Fruit fly (Drosophila melanogaster) whole organism, embryonic: ENCODE data around the gene Dus3.

Experiments used
- BEAF-32 ChIP-seq: fragments of 200-800 bp; sonication (Bioruptor generic); optimal IDR thresholded peaks from 3 replicates; lab custom pipeline; 2017; ENCODE audit warnings: missing biosample characterization, missing genetic modification characterization, mild to moderate bottlenecking, moderate library complexity, missing genetic modification reagents
- Bgb ChIP-seq: fragments of 200-800 bp; sonication (Bioruptor generic); IDR thresholded peaks from 2 replicates; pipeline ENCODE4 v1.3.6; 2022; ENCODE audit warnings: missing biosample characterization, missing genetic modification characterization; ENCODE audit not compliant: partially characterized antibody
- CG11085 ChIP-seq: fragments of 200-800 bp; sonication (Bioruptor generic); IDR thresholded peaks from 2 replicates; pipeline ENCODE4 v1.3.6; 2022; ENCODE audit warnings: missing biosample characterization, missing genetic modification characterization
- CG13287 ChIP-seq: fragments of 200-800 bp; sonication (Bioruptor generic); IDR thresholded peaks from 2 replicates; pipeline ENCODE4 v1.3.6; 2022; ENCODE audit warnings: missing biosample characterization, missing genetic modification characterization; ENCODE audit not compliant: partially characterized antibody
- CG13624 ChIP-seq: fragments of 200-800 bp; sonication (Bioruptor generic); optimal IDR thresholded peaks from 2 replicates; lab custom pipeline; 2016; ENCODE audit warnings: missing biosample characterization, missing genetic modification characterization
- CG15479 ChIP-seq: fragments of 200-800 bp; sonication (Bioruptor generic); optimal IDR thresholded peaks from 3 replicates; lab custom pipeline; 2019; ENCODE audit warnings: missing biosample characterization, mild to moderate bottlenecking, missing genetic modification characterization, moderate library complexity
- CG17186 ChIP-seq: fragments of 200-800 bp; sonication (Bioruptor generic); optimal IDR thresholded peaks from 3 replicates; lab custom pipeline; 2017; ENCODE audit warnings: missing biosample characterization, missing genetic modification reagents, missing genetic modification characterization
- CG17912 ChIP-seq: fragments of 200-800 bp; sonication (Bioruptor generic); optimal IDR thresholded peaks from 2 replicates; lab custom pipeline; 2018; ENCODE audit warnings: missing biosample characterization, mild to moderate bottlenecking, missing genetic modification characterization
- CG2120 ChIP-seq: fragments of 200-800 bp; sonication (Bioruptor generic); optimal IDR thresholded peaks from 3 replicates; lab custom pipeline; 2016; ENCODE audit warnings: missing biosample characterization, missing genetic modification characterization
- CG31224 ChIP-seq: fragments of 200-800 bp; sonication (Bioruptor generic); IDR thresholded peaks from 2 replicates; pipeline ENCODE4 v1.3.6; 2022; ENCODE audit warnings: missing biosample characterization, missing genetic modification characterization
- CG31388 ChIP-seq: fragments of 200-800 bp; sonication (Bioruptor generic); optimal IDR thresholded peaks from 2 replicates; lab custom pipeline; 2016; ENCODE audit warnings: missing biosample characterization, missing genetic modification characterization
- CG34224 ChIP-seq: fragments of 200-800 bp; sonication (Bioruptor generic); IDR thresholded peaks from 3 replicates; pipeline ENCODE4 v1.3.6; 2022; ENCODE audit warnings: missing biosample characterization, missing genetic modification characterization; ENCODE audit not compliant: partially characterized antibody
- CG3995 ChIP-seq: fragments of 200-800 bp; sonication (Bioruptor generic); optimal IDR thresholded peaks from 3 replicates; lab custom pipeline; 2016; ENCODE audit warnings: missing biosample characterization, missing genetic modification characterization
- CG4617 ChIP-seq: fragments of 200-800 bp; sonication (Bioruptor generic); optimal IDR thresholded peaks from 3 replicates; lab custom pipeline; 2016; ENCODE audit warnings: missing biosample characterization, missing genetic modification characterization, borderline replicate concordance
- CG5180 ChIP-seq: fragments of 200-800 bp; sonication (Bioruptor generic); optimal IDR thresholded peaks from 3 replicates; lab custom pipeline; 2017; ENCODE audit warnings: missing biosample characterization, missing genetic modification characterization, mild to moderate bottlenecking, moderate library complexity, missing genetic modification reagents
- CG5245 ChIP-seq: fragments of 200-800 bp; sonication (Bioruptor generic); optimal IDR thresholded peaks from 3 replicates; lab custom pipeline; 2016; ENCODE audit warnings: missing biosample characterization, missing genetic modification characterization
- CG6791 ChIP-seq: fragments of 200-800 bp; sonication (Bioruptor generic); IDR thresholded peaks from 3 replicates; pipeline ENCODE4 v1.3.6; 2022; ENCODE audit warnings: missing biosample characterization, missing genetic modification characterization; ENCODE audit not compliant: partially characterized antibody
- CG8478 ChIP-seq: fragments of >200 bp; optimal IDR thresholded peaks from 2 replicates; lab custom pipeline; 2018
- CG9437 ChIP-seq: fragments of 200-800 bp; sonication (Bioruptor generic); optimal IDR thresholded peaks from 2 replicates; lab custom pipeline; 2018; ENCODE audit warnings: missing biosample characterization, mild to moderate bottlenecking, missing genetic modification characterization
- CG9727 ChIP-seq: fragments of 200-800 bp; sonication (Bioruptor generic); optimal IDR thresholded peaks from 3 replicates; lab custom pipeline; 2017; ENCODE audit warnings: missing biosample characterization, mild to moderate bottlenecking, missing genetic modification characterization
- CoRest ChIP-seq: fragments of 200-800 bp; sonication (Bioruptor generic); optimal IDR thresholded peaks from 3 replicates; lab custom pipeline; 2018; ENCODE audit warnings: missing biosample characterization, mild to moderate bottlenecking, missing genetic modification characterization, moderate library complexity
- CrebB ChIP-seq: fragments of 200-800 bp; sonication (Bioruptor generic); optimal IDR thresholded peaks from 3 replicates; lab custom pipeline; 2018; ENCODE audit warnings: missing biosample characterization, mild to moderate bottlenecking, missing genetic modification characterization
- Dad ChIP-seq: fragments of 200-800 bp; sonication (Bioruptor generic); optimal IDR thresholded peaks from 3 replicates; lab custom pipeline; 2016; ENCODE audit warnings: missing biosample characterization, missing genetic modification characterization
- Dp ChIP-seq: fragments of 200-800 bp; sonication (Bioruptor generic); optimal IDR thresholded peaks from 2 replicates; lab custom pipeline; 2018; ENCODE audit warnings: missing biosample characterization, mild to moderate bottlenecking, missing genetic modification characterization, moderate library complexity
- E2f2 ChIP-seq: fragments of 200-800 bp; sonication (Bioruptor generic); IDR thresholded peaks from 2 replicates; pipeline ENCODE4 v1.3.6; 2022; ENCODE audit warnings: missing biosample characterization, missing genetic modification characterization
- Elba2 ChIP-seq: fragments of 200-800 bp; sonication (Bioruptor generic); optimal IDR thresholded peaks from 3 replicates; lab custom pipeline; 2016; ENCODE audit warnings: missing biosample characterization, missing genetic modification characterization
- Ets65A ChIP-seq: fragments of 200-800 bp; sonication (Bioruptor generic); peaks from one replicate; lab custom pipeline; 2016; ENCODE audit warnings: missing biosample characterization, missing genetic modification characterization
- HLHmδ ChIP-seq: fragments of 200-800 bp; sonication (Bioruptor generic); optimal IDR thresholded peaks from 2 replicates; lab custom pipeline; 2018; ENCODE audit warnings: missing biosample characterization, mild to moderate bottlenecking, missing genetic modification characterization, moderate library complexity
- HmgZ ChIP-seq: fragments of 200-800 bp; sonication (Bioruptor generic); optimal IDR thresholded peaks from 2 replicates; lab custom pipeline; 2018; ENCODE audit warnings: missing biosample characterization, mild to moderate bottlenecking, missing genetic modification characterization
- Hmr ChIP-seq: fragments of 200-800 bp; sonication (Bioruptor generic); optimal IDR thresholded peaks from 3 replicates; lab custom pipeline; 2017; ENCODE audit warnings: mild to moderate bottlenecking, missing biosample characterization, missing genetic modification reagents, missing genetic modification characterization
- Med ChIP-seq: fragments of 200-800 bp; sonication (Bioruptor generic); peaks from one replicate; lab custom pipeline; 2016; ENCODE audit warnings: missing biosample characterization, missing genetic modification characterization, mild to moderate bottlenecking, inconsistent platforms, moderate library complexity
- Myb ChIP-seq: fragments of 200-800 bp; sonication (Bioruptor generic); optimal IDR thresholded peaks from 2 replicates; lab custom pipeline; 2016; ENCODE audit warnings: missing biosample characterization, missing genetic modification characterization
- NfI ChIP-seq: fragments of 200-800 bp; sonication (Bioruptor generic); optimal IDR thresholded peaks from 3 replicates; lab custom pipeline; 2018; ENCODE audit warnings: missing biosample characterization, mild to moderate bottlenecking, missing genetic modification characterization, moderate library complexity
- Sin3A ChIP-seq: fragments of >200 bp; optimal IDR thresholded peaks from 2 replicates; lab custom pipeline; 2018
- Sry-δ ChIP-seq: fragments of 200-800 bp; sonication (Bioruptor generic); optimal IDR thresholded peaks from 2 replicates; lab custom pipeline; 2016; ENCODE audit warnings: missing biosample characterization, missing genetic modification characterization
- amos ChIP-seq: fragments of 200-800 bp; sonication (Bioruptor generic); IDR thresholded peaks from 2 replicates; pipeline ENCODE4 v1.3.6; 2022; ENCODE audit warnings: missing biosample characterization, missing genetic modification characterization; ENCODE audit not compliant: partially characterized antibody
- bigmax ChIP-seq: fragments of 200-800 bp; sonication (Bioruptor generic); optimal IDR thresholded peaks from 2 replicates; lab custom pipeline; 2018; ENCODE audit warnings: missing biosample characterization, mild to moderate bottlenecking, missing genetic modification characterization
- chn ChIP-seq: fragments of 200-800 bp; sonication (Bioruptor generic); optimal IDR thresholded peaks from 2 replicates; lab custom pipeline; 2016; ENCODE audit warnings: missing biosample characterization, missing genetic modification characterization
- crp ChIP-seq, 2 experiments: fragments of 200-800 bp; sonication (Bioruptor generic); optimal IDR thresholded peaks; 2 replicates in 1 of 2; 3 replicates in 1 of 2; lab custom pipeline; 2017; ENCODE audit warnings: missing biosample characterization in 2 of 2, missing genetic modification characterization in 2 of 2, mild to moderate bottlenecking in 1 of 2, moderate library complexity in 1 of 2
- dm ChIP-seq: fragments of 200-800 bp; sonication (Bioruptor generic); optimal IDR thresholded peaks from 3 replicates; lab custom pipeline; 2016; ENCODE audit warnings: missing biosample characterization, missing genetic modification characterization
- dmrt11E ChIP-seq: fragments of 200-800 bp; sonication (Bioruptor generic); optimal IDR thresholded peaks from 3 replicates; lab custom pipeline; 2018; ENCODE audit warnings: missing biosample characterization, mild to moderate bottlenecking, missing genetic modification characterization, moderate library complexity
- dpn ChIP-seq, 2 experiments: fragments of 200-800 bp; sonication (Bioruptor generic); optimal IDR thresholded peaks; 3 replicates each; lab custom pipeline; 2016; ENCODE audit warnings: missing biosample characterization in 2 of 2, missing genetic modification characterization in 2 of 2
- hbn ChIP-seq: fragments of 200-800 bp; sonication (Bioruptor generic); IDR thresholded peaks from 2 replicates; pipeline ENCODE4 v1.3.6; 2022; ENCODE audit warnings: missing biosample characterization, missing genetic modification characterization; ENCODE audit not compliant: partially characterized antibody
- insv ChIP-seq, 2 experiments: fragments of 200-800 bp; sonication (Bioruptor generic); optimal IDR thresholded peaks; 3 replicates each; lab custom pipeline; 2016 to 2018; ENCODE audit warnings: missing biosample characterization in 2 of 2, missing genetic modification characterization in 2 of 2
- jumu ChIP-seq: fragments of 200-800 bp; sonication (Bioruptor generic); optimal IDR thresholded peaks from 3 replicates; lab custom pipeline; 2016; ENCODE audit warnings: missing biosample characterization, missing genetic modification characterization
- nerfin-2 ChIP-seq: fragments of 200-800 bp; sonication (Bioruptor generic); IDR thresholded peaks from 2 replicates; pipeline ENCODE4 v1.3.6; 2022; ENCODE audit warnings: missing biosample characterization, missing genetic modification characterization; ENCODE audit not compliant: partially characterized antibody
- nmo ChIP-seq: fragments of 200-800 bp; sonication (Bioruptor generic); optimal IDR thresholded peaks from 2 replicates; lab custom pipeline; 2018; ENCODE audit warnings: missing biosample characterization, mild to moderate bottlenecking, missing genetic modification characterization, moderate library complexity
- psq ChIP-seq: fragments of 200-800 bp; sonication (Bioruptor generic); optimal IDR thresholded peaks from 2 replicates; lab custom pipeline; 2017; ENCODE audit warnings: missing biosample characterization, missing genetic modification characterization
- sens-2 ChIP-seq: fragments of 200-800 bp; sonication (Bioruptor generic); IDR thresholded peaks from 2 replicates; pipeline ENCODE4 v1.3.6; 2022; ENCODE audit warnings: missing biosample characterization, missing genetic modification characterization
- vnd ChIP-seq: fragments of 200-800 bp; sonication (Bioruptor generic); IDR thresholded peaks from 3 replicates; pipeline ENCODE4 v1.3.6; 2022; ENCODE audit warnings: missing biosample characterization, missing genetic modification characterization; ENCODE audit not compliant: partially characterized antibody

The Dus3 gene

DNA sequence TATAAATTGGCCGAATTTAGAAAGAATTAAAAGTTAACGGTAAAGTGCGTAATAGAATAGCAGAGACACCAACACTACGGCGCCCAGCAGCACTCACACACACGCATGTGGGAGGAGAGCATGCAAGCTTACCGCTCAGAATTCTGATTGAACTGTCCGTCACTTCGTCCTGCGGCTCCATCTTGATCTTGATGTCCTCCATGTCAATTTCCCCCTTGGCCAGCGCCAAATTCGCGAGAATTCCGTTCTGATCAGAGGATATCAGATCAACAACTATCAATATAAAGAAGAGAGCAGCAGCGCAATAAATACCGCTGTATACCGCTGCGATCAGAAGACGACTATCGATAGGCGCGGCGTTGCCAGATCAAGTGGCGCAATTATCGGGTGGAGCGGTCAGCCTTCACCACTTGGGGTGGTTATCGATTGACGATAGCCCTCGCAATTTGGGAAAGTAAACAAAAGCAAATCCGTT lies 23.0 kb upstream of the Dus3 start, which contains the start of the genes CG10462 and Nf-YB (continued):
- TF ChIP-seq chn (peak; percentile 34), CG2120 (no peak), Dad (no peak), CG15479 (GFP tag; lab: Kevin White, UChicago) (peak; percentile 74), CG17912 (GFP tag; lab: Kevin White, UChicago) (no peak), Med (GFP tag; lab: Kevin White, UChicago) (peak; percentile 75), CrebB (tag; lab: Kevin White, UChicago) (no peak), NfI (GFP tag; lab: Kevin White, UChicago) (no peak), CG31224 (GFP tag; lab: Robert Waterston, UW) (no peak), BEAF-32 (GFP tag; lab: Kevin White, UChicago) (peak; percentile 86), CG13624 (GFP tag; lab: Kevin White, UChicago) (peak; percentile 16), jumu (GFP tag; lab: Kevin White, UChicago) (peak; percentile 6), Sin3A (peak; percentile 81), Dp (GFP tag; lab: Kevin White, UChicago) (peak; percentile 42), Bgb (GFP tag; lab: Robert Waterston, UW) (peak; percentile 96), CG17186 (GFP tag; lab: Kevin White, UChicago) (peak; percentile 88), CG11085 (no peak), CG5180 (GFP tag; lab: Kevin White, UChicago) (no peak), Sry-δ (peak; percentile 88), Elba2 (GFP tag; lab: Kevin White, UChicago) (no peak), HLHmδ (peak; percentile 33), CG9727 (no peak), CG5245 (no peak), bigmax (GFP tag; lab: Kevin White, UChicago) (peak; percentile 80), CG31388 (GFP tag; lab: Kevin White, UChicago) (no peak), dpn (GFP tag; optimal IDR thresholded peaks at IDR 0.05; lab: Kevin White, UChicago) (no peak), CG13287 (GFP tag; lab: Robert Waterston, UW) (peak; percentile 84), E2f2 (peak; percentile 56), CG3995 (GFP tag; lab: Kevin White, UChicago) (peak; percentile 16), Myb (GFP tag; lab: Kevin White, UChicago) (peak; percentile 86), HmgZ (tag; lab: Kevin White, UChicago) (peak; percentile 59), Hmr (GFP tag; lab: Kevin White, UChicago) (peak; percentile 39), vnd (GFP tag; lab: Robert Waterston, UW) (peak; percentile 90), nerfin-2 (GFP tag; lab: Robert Waterston, UW) (peak; percentile 98), CG4617 (GFP tag; lab: Kevin White, UChicago) (peak; percentile 54), crp (GFP tag; optimal IDR thresholded peaks at IDR 0.05; lab: Kevin White, UChicago) (peak in 1 of 2 experiments; percentile 15), sens-2 (GFP tag; lab: Robert Waterston, UW) (no peak), CoRest (tag; lab: Kevin White, UChicago) (peak; percentile 35), Ets65A (GFP tag; lab: Kevin White, UChicago) (peak; percentile 88), dmrt11E (no peak), psq (GFP tag; lab: Kevin White, UChicago) (no peak), CG9437 (GFP tag; lab: Kevin White, UChicago) (peak; percentile 88), nmo (peak; percentile 35), CG8478 (peak; percentile 8), dm (GFP tag; lab: Kevin White, UChicago) (peak; percentile 78), insv (GFP tag; optimal IDR thresholded peaks at IDR 0.05; lab: Kevin White, UChicago) (peak in 1 of 2 experiments; percentile 50), hbn (GFP tag; lab: Robert Waterston, UW) (peak; percentile 72), amos (peak; percentile 90), CG6791 (GFP tag; lab: Robert Waterston, UW) (peak; percentile 98), CG34224 (GFP tag; lab: Robert Waterston, UW) (peak; percentile 88)
